Fruit fly (Drosophila melanogaster) whole organism, embryonic: Measurements from ENCODE around the gene cmet.
A peak's percentile ranks its signal among the peaks of the same experiment; 100 is the strongest.

Experiments used
- ATbp ChIP-seq: fragments of 200-800 bp; sonication (Bioruptor generic); optimal IDR thresholded peaks from 2 replicates; lab custom pipeline; 2017; ENCODE audit warnings: missing biosample characterization, mild to moderate bottlenecking, missing genetic modification characterization, missing genetic modification reagents
- Adf1 ChIP-seq: fragments of 200-800 bp; sonication (Bioruptor generic); IDR thresholded peaks from 2 replicates; pipeline ENCODE4 v1.3.6; 2022; ENCODE audit warnings: missing biosample characterization, missing genetic modification characterization
- B-H2 ChIP-seq: fragments of 200-800 bp; sonication (Bioruptor generic); optimal IDR thresholded peaks from 2 replicates; lab custom pipeline; 2018; ENCODE audit warnings: missing biosample characterization, mild to moderate bottlenecking, missing genetic modification characterization
- CG10543 ChIP-seq: fragments of 200-800 bp; sonication (Bioruptor generic); optimal IDR thresholded peaks from 3 replicates; lab custom pipeline; 2017; ENCODE audit warnings: missing biosample characterization, mild to moderate bottlenecking, missing genetic modification characterization, moderate library complexity
- CG12744 ChIP-seq: fragments of 200-800 bp; sonication (Bioruptor generic); optimal IDR thresholded peaks from 2 replicates; lab custom pipeline; 2016; ENCODE audit warnings: missing biosample characterization, missing genetic modification characterization
- CG12769 ChIP-seq: fragments of 200-800 bp; sonication (Bioruptor generic); optimal IDR thresholded peaks from 2 replicates; lab custom pipeline; 2019; ENCODE audit warnings: missing biosample characterization, mild to moderate bottlenecking, missing genetic modification characterization, moderate library complexity
- CG13287 ChIP-seq: fragments of 200-800 bp; sonication (Bioruptor generic); IDR thresholded peaks from 2 replicates; pipeline ENCODE4 v1.3.6; 2022; ENCODE audit warnings: missing biosample characterization, missing genetic modification characterization; ENCODE audit not compliant: partially characterized antibody
- CG13894 ChIP-seq: fragments of 200-800 bp; sonication (Bioruptor generic); optimal IDR thresholded peaks from 3 replicates; lab custom pipeline; 2018; ENCODE audit warnings: missing biosample characterization, mild to moderate bottlenecking, missing genetic modification characterization, moderate library complexity
- CG1602 ChIP-seq: fragments of 200-800 bp; sonication (Bioruptor generic); optimal IDR thresholded peaks from 3 replicates; lab custom pipeline; 2016; ENCODE audit warnings: missing biosample characterization, missing genetic modification characterization
- CG16815 ChIP-seq: fragments of 200-800 bp; sonication (Bioruptor generic); optimal IDR thresholded peaks from 3 replicates; lab custom pipeline; 2017; ENCODE audit warnings: missing biosample characterization, mild to moderate bottlenecking, missing genetic modification characterization
- CG2129 ChIP-seq: fragments of 200-800 bp; sonication (Bioruptor generic); IDR thresholded peaks from 2 replicates; pipeline ENCODE4 v1.3.6; 2022; ENCODE audit warnings: missing biosample characterization, missing genetic modification characterization; ENCODE audit not compliant: partially characterized antibody
- CG2712 ChIP-seq: fragments of 200-800 bp; optimal IDR thresholded peaks from 3 replicates; lab custom pipeline; 2019; ENCODE audit warnings: missing biosample characterization, mild to moderate bottlenecking, missing genetic modification characterization, moderate library complexity
- CG3163 ChIP-seq: fragments of 200-800 bp; sonication (Bioruptor generic); optimal IDR thresholded peaks from 3 replicates; lab custom pipeline; 2016; ENCODE audit warnings: missing biosample characterization, missing genetic modification characterization
- CG34224 ChIP-seq: fragments of 200-800 bp; sonication (Bioruptor generic); IDR thresholded peaks from 3 replicates; pipeline ENCODE4 v1.3.6; 2022; ENCODE audit warnings: missing biosample characterization, missing genetic modification characterization; ENCODE audit not compliant: partially characterized antibody
- CG4404 ChIP-seq: fragments of 200-800 bp; sonication (Bioruptor generic); IDR thresholded peaks from 2 replicates; pipeline ENCODE4 v1.3.6; 2022; ENCODE audit warnings: missing biosample characterization, missing genetic modification characterization
- CG4707 ChIP-seq: fragments of 200-800 bp; sonication (Bioruptor generic); optimal IDR thresholded peaks from 2 replicates; lab custom pipeline; 2018; ENCODE audit warnings: missing biosample characterization, mild to moderate bottlenecking, missing genetic modification characterization, moderate library complexity
- CG6175 ChIP-seq: fragments of 200-800 bp; sonication (Bioruptor generic); IDR thresholded peaks from 3 replicates; pipeline ENCODE4 v1.3.6; 2022; ENCODE audit warnings: missing biosample characterization, missing genetic modification characterization
- CG6813 ChIP-seq: fragments of 200-800 bp; sonication (Bioruptor generic); optimal IDR thresholded peaks from 2 replicates; lab custom pipeline; 2017; ENCODE audit warnings: missing biosample characterization, missing genetic modification characterization, mild to moderate bottlenecking, moderate library complexity, missing genetic modification reagents
- CG9817 ChIP-seq: fragments of 200-800 bp; sonication (Bioruptor generic); optimal IDR thresholded peaks from 2 replicates; lab custom pipeline; 2018; ENCODE audit warnings: missing biosample characterization, mild to moderate bottlenecking, missing genetic modification characterization, moderate library complexity
- Dip2 ChIP-seq: fragments of 200-800 bp; sonication (Bioruptor generic); IDR thresholded peaks from 2 replicates; pipeline ENCODE4 v1.3.6; 2022; ENCODE audit warnings: missing biosample characterization, missing genetic modification characterization
- Doc2 ChIP-seq: fragments of 200-800 bp; sonication (Bioruptor generic); IDR thresholded peaks from 2 replicates; pipeline ENCODE4 v1.3.6; 2022; ENCODE audit warnings: missing biosample characterization, missing genetic modification characterization
- Ets65A ChIP-seq: fragments of 200-800 bp; sonication (Bioruptor generic); peaks from one replicate; lab custom pipeline; 2016; ENCODE audit warnings: missing biosample characterization, missing genetic modification characterization
- Hmr ChIP-seq: fragments of 200-800 bp; sonication (Bioruptor generic); optimal IDR thresholded peaks from 3 replicates; lab custom pipeline; 2017; ENCODE audit warnings: mild to moderate bottlenecking, missing biosample characterization, missing genetic modification reagents, missing genetic modification characterization
- Med ChIP-seq: fragments of 200-800 bp; sonication (Bioruptor generic); peaks from one replicate; lab custom pipeline; 2016; ENCODE audit warnings: missing biosample characterization, missing genetic modification characterization, mild to moderate bottlenecking, inconsistent platforms, moderate library complexity
- NfI ChIP-seq: fragments of 200-800 bp; sonication (Bioruptor generic); optimal IDR thresholded peaks from 3 replicates; lab custom pipeline; 2018; ENCODE audit warnings: missing biosample characterization, mild to moderate bottlenecking, missing genetic modification characterization, moderate library complexity
- Optix ChIP-seq: fragments of 200-800 bp; sonication (Bioruptor generic); IDR thresholded peaks from 3 replicates; pipeline ENCODE4 v1.3.6; 2022; ENCODE audit warnings: missing biosample characterization, missing genetic modification characterization
- Pdp1 ChIP-seq, 2 experiments: fragments of 200-800 bp; sonication (Bioruptor generic); optimal IDR thresholded peaks; 3 replicates each; lab custom pipeline; 2016; ENCODE audit warnings: missing biosample characterization in 2 of 2, missing genetic modification characterization in 2 of 2, mild to moderate bottlenecking in 1 of 2, moderate library complexity in 1 of 2
- Rx ChIP-seq: fragments of 200-800 bp; sonication (Bioruptor generic); IDR thresholded peaks from 2 replicates; pipeline ENCODE4 v1.3.6; 2022; ENCODE audit warnings: missing biosample characterization, missing genetic modification characterization
- Sin3A ChIP-seq: fragments of >200 bp; optimal IDR thresholded peaks from 2 replicates; lab custom pipeline; 2018
- Six4 ChIP-seq: fragments of 200-800 bp; sonication (Bioruptor generic); optimal IDR thresholded peaks from 2 replicates; lab custom pipeline; 2016; ENCODE audit warnings: missing biosample characterization, missing genetic modification characterization
- Ssrp ChIP-seq: fragments of 200-800 bp; sonication (Bioruptor generic); optimal IDR thresholded peaks from 2 replicates; lab custom pipeline; 2018; ENCODE audit warnings: missing biosample characterization, mild to moderate bottlenecking, missing genetic modification characterization, moderate library complexity
- ap ChIP-seq: fragments of 200-800 bp; sonication (Bioruptor generic); IDR thresholded peaks from 2 replicates; pipeline ENCODE4 v1.3.6; 2022; ENCODE audit warnings: missing biosample characterization, missing genetic modification characterization
- bigmax ChIP-seq: fragments of 200-800 bp; sonication (Bioruptor generic); optimal IDR thresholded peaks from 2 replicates; lab custom pipeline; 2018; ENCODE audit warnings: missing biosample characterization, mild to moderate bottlenecking, missing genetic modification characterization
- chm ChIP-seq: fragments of 200-800 bp; sonication (Bioruptor generic); IDR thresholded peaks from 2 replicates; pipeline ENCODE4 v1.3.6; 2022; ENCODE audit warnings: missing biosample characterization, missing genetic modification characterization
- dan ChIP-seq: fragments of 200-800 bp; sonication (Bioruptor generic); IDR thresholded peaks from 2 replicates; pipeline ENCODE4 v1.3.6; 2022; ENCODE audit warnings: missing biosample characterization, missing genetic modification characterization
- disco-r ChIP-seq: fragments of 200-800 bp; sonication (Bioruptor generic); optimal IDR thresholded peaks from 2 replicates; lab custom pipeline; 2016; ENCODE audit warnings: missing biosample characterization, missing genetic modification characterization
- eyg ChIP-seq: fragments of 200-800 bp; sonication (Bioruptor generic); optimal IDR thresholded peaks from 3 replicates; lab custom pipeline; 2016; ENCODE audit warnings: missing biosample characterization, missing genetic modification characterization
- her ChIP-seq: fragments of 200-800 bp; sonication (Bioruptor generic); optimal IDR thresholded peaks from 2 replicates; lab custom pipeline; 2016; ENCODE audit warnings: missing biosample characterization, missing genetic modification characterization
- hth ChIP-seq: fragments of >200 bp; optimal IDR thresholded peaks from 2 replicates; lab custom pipeline; 2017; ENCODE audit warnings: inconsistent platforms
- ken ChIP-seq: fragments of 200-800 bp; sonication (Bioruptor generic); IDR thresholded peaks from 3 replicates; pipeline ENCODE4 v1.3.6; 2022; ENCODE audit warnings: missing biosample characterization, missing genetic modification characterization
- kni ChIP-seq: fragments of 200-800 bp; sonication (Bioruptor generic); optimal IDR thresholded peaks from 3 replicates; lab custom pipeline; 2017; ENCODE audit warnings: mild to moderate bottlenecking, missing biosample characterization, missing genetic modification reagents, missing genetic modification characterization
- nerfin-1 ChIP-seq: fragments of 200-800 bp; sonication (Bioruptor generic); optimal IDR thresholded peaks from 3 replicates; lab custom pipeline; 2019; ENCODE audit warnings: missing biosample characterization, mild to moderate bottlenecking, missing genetic modification characterization, moderate library complexity
- onecut ChIP-seq: fragments of 200-800 bp; sonication (Bioruptor generic); IDR thresholded peaks from 2 replicates; pipeline ENCODE4 v1.3.6; 2022; ENCODE audit warnings: missing biosample characterization, missing genetic modification characterization
- ranshi ChIP-seq: fragments of 200-800 bp; sonication (Bioruptor generic); IDR thresholded peaks from 2 replicates; pipeline ENCODE4 v1.3.6; 2022; ENCODE audit warnings: missing biosample characterization, missing genetic modification characterization
- run ChIP-seq: fragments of 200-800 bp; sonication (Bioruptor generic); optimal IDR thresholded peaks from 3 replicates; lab custom pipeline; 2018; ENCODE audit warnings: missing biosample characterization, mild to moderate bottlenecking, missing genetic modification characterization
- sc ChIP-seq, 3 experiments: fragments of >200 bp in 2 of 3; fragments of 200-800 bp in 1 of 3; sonication (Bioruptor generic) in 1 of 3; optimal IDR thresholded peaks; 2 replicates in 2 of 3; 3 replicates in 1 of 3; lab custom pipeline; 2017; ENCODE audit warnings: mild to moderate bottlenecking in 1 of 3, missing biosample characterization in 1 of 3, missing genetic modification characterization in 1 of 3, missing genetic modification reagents in 1 of 3
- slbo ChIP-seq: fragments of 200-800 bp; sonication (Bioruptor generic); IDR thresholded peaks from 2 replicates; pipeline ENCODE4 v1.3.6; 2022; ENCODE audit warnings: missing biosample characterization, missing genetic modification characterization
- sob ChIP-seq: fragments of 200-800 bp; sonication (Bioruptor generic); IDR thresholded peaks from 2 replicates; pipeline ENCODE4 v1.3.6; 2022; ENCODE audit warnings: missing biosample characterization, missing genetic modification characterization
- sug ChIP-seq: fragments of 200-800 bp; optimal IDR thresholded peaks from 2 replicates; lab custom pipeline; 2019; ENCODE audit warnings: missing biosample characterization, mild to moderate bottlenecking, missing genetic modification characterization, moderate library complexity
- tll ChIP-seq, 2 experiments: fragments of 200-800 bp in 1 of 2; fragments of >200 bp in 1 of 2; sonication (Bioruptor generic) in 1 of 2; optimal IDR thresholded peaks; 2 replicates each; lab custom pipeline; 2017 to 2019; ENCODE audit warnings: missing biosample characterization in 2 of 2, missing genetic modification characterization in 2 of 2, mild to moderate bottlenecking in 1 of 2, moderate library complexity in 1 of 2

cmet gene

DNA sequence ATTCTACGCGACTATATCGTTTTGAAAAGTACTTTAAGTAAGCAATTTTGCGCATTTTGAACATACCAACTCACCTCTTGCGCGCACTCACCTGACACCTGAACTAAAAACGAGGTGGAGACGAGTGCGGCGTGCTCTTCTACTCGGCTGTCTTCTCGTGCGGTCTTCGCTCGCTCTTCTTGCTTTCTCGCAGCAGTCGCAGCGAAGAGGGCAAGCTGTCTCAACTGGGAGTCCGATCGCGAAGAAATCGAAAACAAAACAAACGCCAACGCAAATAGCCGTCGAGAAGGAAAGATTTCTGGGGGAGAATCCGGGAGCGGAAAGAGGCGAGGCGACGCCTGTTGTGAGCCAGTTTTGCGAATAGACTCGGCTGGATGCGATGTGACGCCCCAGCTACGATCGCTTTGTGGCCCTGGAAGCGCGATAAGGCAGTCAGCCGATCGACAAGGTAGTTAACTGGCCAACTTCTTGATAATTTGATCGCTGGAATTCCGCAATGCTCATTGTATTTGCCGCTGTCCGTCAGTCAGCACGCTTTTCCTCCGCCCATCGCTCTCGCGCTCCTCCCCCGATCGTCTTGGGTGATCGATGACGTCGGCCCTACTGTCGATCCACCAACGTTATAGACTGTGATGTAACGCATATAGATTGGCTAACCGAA, 3.0 kb upstream of the cmet start (continued):
- TF ChIP-seq nerfin-1 (tag; lab: Kevin White, UChicago) (no peak), sc (optimal IDR thresholded peaks at IDR 0.05; lab: Kevin White, UChicago) (no peak), sc (GFP tag; optimal IDR thresholded peaks at IDR 0.05; lab: Kevin White, UChicago) (no peak), CG34224 (GFP tag; lab: Robert Waterston, UW) (peak; percentile 61), CG4707 (no peak), CG6175 (peak; percentile 54; the same call in 1 of the 3 replicates), CG6813 (GFP tag; lab: Kevin White, UChicago) (peak; percentile 17), CG4404 (GFP tag; lab: Robert Waterston, UW) (no peak), Ssrp (tag; lab: Kevin White, UChicago) (no peak), Rx (no peak), Doc2 (GFP tag; lab: Robert Waterston, UW) (no peak), Optix (GFP tag; lab: Robert Waterston, UW) (no peak), CG12769 (peak; percentile 99), disco-r (GFP tag; lab: Kevin White, UChicago) (no peak), Ets65A (GFP tag; lab: Kevin White, UChicago) (no peak), sug (tag; lab: Kevin White, UChicago) (peak; percentile 81), CG13287 (GFP tag; lab: Robert Waterston, UW) (peak; percentile 48), NfI (GFP tag; lab: Kevin White, UChicago) (no peak), Adf1 (GFP tag; lab: Robert Waterston, UW) (peak; percentile 80), Pdp1 (GFP tag; optimal IDR thresholded peaks at IDR 0.05; lab: Kevin White, UChicago) (peak in 1 of 2 experiments; percentile 94), Hmr (GFP tag; lab: Kevin White, UChicago) (no peak), Med (GFP tag; lab: Kevin White, UChicago) (peak; percentile 85), her (no peak), CG3163 (GFP tag; lab: Kevin White, UChicago) (peak; percentile 72), CG1602 (no peak), hth (lab: Kevin White, UChicago) (no peak), sob (GFP tag; lab: Robert Waterston, UW) (peak; percentile 59; the same call in 1 of the 2 replicates), CG10543 (GFP tag; lab: Kevin White, UChicago) (peak; percentile 90), ranshi (GFP tag; lab: Robert Waterston, UW) (0 out of 2 replicates have a peak, but pooled peaks have one; percentile 13), CG13894 (tag; lab: Kevin White, UChicago) (peak; percentile 64), bigmax (no peak), ATbp (GFP tag; lab: Kevin White, UChicago) (no peak), run (no peak), Six4 (no peak), B-H2 (GFP tag; lab: Kevin White, UChicago) (peak; percentile 38), chm (no peak), Dip2 (GFP tag; lab: Robert Waterston, UW) (no peak), CG12744 (GFP tag; lab: Kevin White, UChicago) (no peak), CG16815 (no peak), eyg (GFP tag; lab: Kevin White, UChicago) (no peak), ken (GFP tag; lab: Robert Waterston, UW) (peak; percentile 30; the same call in 1 of the 3 replicates), ap (GFP tag; lab: Robert Waterston, UW) (no peak), onecut (GFP tag; lab: Robert Waterston, UW) (no peak), tll (GFP tag; optimal IDR thresholded peaks at IDR 0.05; lab: Kevin White, UChicago) (no peak), slbo (no peak), dan (GFP tag; lab: Robert Waterston, UW) (no peak), CG2712 (tag; lab: Kevin White, UChicago) (no peak), CG9817 (no peak), CG2129 (GFP tag; lab: Robert Waterston, UW) (no peak), kni (GFP tag; lab: Kevin White, UChicago) (no peak), Sin3A (no peak)
